Fruit fly (Drosophila melanogaster) Kc167 (cell line): ENCODE data around the gene NimC2.

Experiments used
- Myc ChIP-seq: fragments of >200 bp; optimal IDR thresholded peaks from 2 replicates; lab custom pipeline; 2017; ENCODE audit warnings: missing external identifiers
- Sin3A ChIP-seq: fragments of >200 bp; optimal IDR thresholded peaks from 2 replicates; lab custom pipeline; 2018; ENCODE audit warnings: missing external identifiers
- h ChIP-seq: fragments of >200 bp; optimal IDR thresholded peaks from 3 replicates; lab custom pipeline; 2018; ENCODE audit warnings: missing external identifiers
- insv ChIP-seq: fragments of >200 bp; optimal IDR thresholded peaks from 3 replicates; lab custom pipeline; 2018; ENCODE audit warnings: missing external identifiers
- psq ChIP-seq: fragments of >200 bp; optimal IDR thresholded peaks from 2 replicates; lab custom pipeline; 2017; ENCODE audit warnings: missing external identifiers
- ttk ChIP-seq: sonication (Bioruptor generic); optimal IDR thresholded peaks from 2 replicates; lab custom pipeline; 2017; ENCODE audit warnings: missing external identifiers

The NimC2 gene

dm6 chr2L:13979826-13980225 is at the start of gene NimC2:
Gene NimC2, plus strand, starts transcription at chr2L:13980126.
- no peak for TF ChIP-seq insv (lab: Kevin White, UChicago)

- TF ChIP-seq insv (lab: Kevin White, UChicago) = no peak
- no peak for TF ChIP-seq h (lab: Kevin White, UChicago)
- TF ChIP-seq psq = no peak
- no peak for TF ChIP-seq ttk (lab: Kevin White, UChicago)
- no peak for TF ChIP-seq Myc (lab: Kevin White, UChicago)
These were observed 48.6 kb upstream of the NimC2 start, which contains the start of gene CG42711 for dm6 chr2L:13931318-13931717. Gene CG42711, minus strand, starts transcription at chr2L:13931362.

- TF ChIP-seq Myc (lab: Kevin White, UChicago) (no peak), ttk (lab: Kevin White, UChicago) (no peak), h (lab: Kevin White, UChicago) (no peak), psq (no peak), Sin3A (lab: Kevin White, UChicago) (no peak), insv (lab: Kevin White, UChicago) (no peak)
These were observed 45.3 kb upstream of the NimC2 start, which contains the start of gene Vajk2 for dm6 chr2L:13934542-13935065. Gene Vajk2, minus strand, starts transcription at chr2L:13934692.

dm6 chr2L:13947476-13947875 is 32.5 kb upstream of the NimC2 start, which contains the start of gene Vajk3:
Gene Vajk3, minus strand, starts transcription at chr2L:13947476.
- no peak for TF ChIP-seq insv (lab: Kevin White, UChicago)
- no peak for TF ChIP-seq ttk (lab: Kevin White, UChicago)
- no peak for TF ChIP-seq h (lab: Kevin White, UChicago)
- no peak for TF ChIP-seq psq
- no peak for TF ChIP-seq Sin3A (lab: Kevin White, UChicago)
- no peak for TF ChIP-seq Myc (lab: Kevin White, UChicago)

dm6 chr2L:13949789-13950188 is 30.1 kb upstream of the NimC2 start:
- TF ChIP-seq h (lab: Kevin White, UChicago) (no peak), Myc (lab: Kevin White, UChicago) (no peak), ttk (lab: Kevin White, UChicago) (no peak), psq (no peak)

- TF ChIP-seq h (lab: Kevin White, UChicago) (no peak), ttk (lab: Kevin White, UChicago) (no peak), Myc (lab: Kevin White, UChicago) (no peak), psq (no peak), insv (lab: Kevin White, UChicago) (no peak)
These were observed 24.2 kb upstream of the NimC2 start for dm6 chr2L:13955775-13956174.

dm6 chr2L:13957239-13957638 is 22.7 kb upstream of the NimC2 start, which contains the start of gene NimA:
Gene NimA, plus strand, starts transcription at chr2L:13957539.
- no peak for TF ChIP-seq ttk (lab: Kevin White, UChicago)
- TF ChIP-seq Myc (lab: Kevin White, UChicago) = no peak
- no peak for TF ChIP-seq Sin3A (lab: Kevin White, UChicago)
- TF ChIP-seq insv (lab: Kevin White, UChicago) = no peak
- TF ChIP-seq h (lab: Kevin White, UChicago) = no peak
- TF ChIP-seq psq = no peak

- TF ChIP-seq h (lab: Kevin White, UChicago) (no peak), insv (lab: Kevin White, UChicago) (no peak), ttk (lab: Kevin White, UChicago) (no peak), Myc (lab: Kevin White, UChicago) (no peak), Sin3A (lab: Kevin White, UChicago) (no peak), psq (no peak)
These were observed 19.5 kb upstream of the NimC2 start for dm6 chr2L:13960399-13960798.

dm6 chr2L:13963467-13964122 is 16.3 kb upstream of the NimC2 start, which contains the start of gene NimB1:
Gene NimB1, plus strand, starts transcription at chr2L:13963507.
- TF ChIP-seq h (lab: Kevin White, UChicago) (no peak), Sin3A (lab: Kevin White, UChicago) (no peak), insv (lab: Kevin White, UChicago) (no peak), psq (no peak), Myc (lab: Kevin White, UChicago) (no peak), ttk (lab: Kevin White, UChicago) (no peak)

- TF ChIP-seq psq (no peak), Sin3A (lab: Kevin White, UChicago) (no peak)
These were observed 13.1 kb upstream of the NimC2 start, which contains the start of gene NimB2 for dm6 chr2L:13966732-13967316. Gene NimB2, minus strand, starts transcription at chr2L:13967018.

dm6 chr2L:13967846-13968350 is 12.0 kb upstream of the NimC2 start, which contains the start of gene NimB3:
Gene NimB3, minus strand, starts transcription at chr2L:13967985.
- TF ChIP-seq h (lab: Kevin White, UChicago) = no peak
- no peak for TF ChIP-seq Sin3A (lab: Kevin White, UChicago)
- TF ChIP-seq ttk (lab: Kevin White, UChicago) = no peak
- no peak for TF ChIP-seq psq
- no peak for TF ChIP-seq Myc (lab: Kevin White, UChicago)
- TF ChIP-seq insv (lab: Kevin White, UChicago) = no peak

dm6 chr2L:13969876-13970275 is 10.1 kb upstream of the NimC2 start, which contains the start of the genes NimB4 and NimB5:
Gene NimB4, minus strand, starts transcription at chr2L:13969976.
Gene NimB5, plus strand, starts transcription at chr2L:13970177.
- TF ChIP-seq Myc (lab: Kevin White, UChicago) = no peak
- TF ChIP-seq ttk (lab: Kevin White, UChicago) = no peak
- TF ChIP-seq Sin3A (lab: Kevin White, UChicago) = no peak
- TF ChIP-seq insv (lab: Kevin White, UChicago) = no peak
- no peak for TF ChIP-seq psq
- no peak for TF ChIP-seq h (lab: Kevin White, UChicago)
